Fruit fly (Drosophila melanogaster) whole organism, wandering third instar larva: ENCODE measurements around the gene CG4338.

Experiments
- Abd-B ChIP-seq: fragments of >200 bp; optimal IDR thresholded peaks from 2 replicates; lab custom pipeline; 2017; ENCODE audit warnings: missing biosample characterization, missing genetic modification characterization
- CG9705 ChIP-seq: fragments of 200-800 bp; sonication (Bioruptor generic); optimal IDR thresholded peaks from 2 replicates; lab custom pipeline; 2018; ENCODE audit warnings: missing biosample characterization, mild to moderate bottlenecking, missing genetic modification characterization
- CrebA ChIP-seq: fragments of 200-800 bp; sonication (Bioruptor generic); optimal IDR thresholded peaks from 2 replicates; lab custom pipeline; 2016; ENCODE audit warnings: missing biosample characterization, mild to moderate bottlenecking, missing genetic modification characterization, borderline replicate concordance
- Dfd ChIP-seq: fragments of >200 bp; optimal IDR thresholded peaks from 2 replicates; lab custom pipeline; 2017; ENCODE audit warnings: missing biosample characterization, missing genetic modification characterization
- GATAd ChIP-seq: sonication (Bioruptor generic); optimal IDR thresholded peaks from 2 replicates; lab custom pipeline; 2016; ENCODE audit warnings: missing biosample characterization, missing genetic modification characterization
- HLH106 ChIP-seq: fragments of 200-800 bp; optimal IDR thresholded peaks from 3 replicates; lab custom pipeline; 2019; ENCODE audit warnings: missing biosample characterization, mild to moderate bottlenecking, missing genetic modification characterization, moderate library complexity
- Hnf4 ChIP-seq: fragments of 200-800 bp; sonication (Bioruptor generic); optimal IDR thresholded peaks from 2 replicates; lab custom pipeline; 2016; ENCODE audit warnings: missing biosample characterization, mild to moderate bottlenecking, missing genetic modification characterization
- Hr78 ChIP-seq: fragments of >200 bp; optimal IDR thresholded peaks from 2 replicates; lab custom pipeline; 2017; ENCODE audit warnings: missing biosample characterization, missing genetic modification characterization
- Hr83 ChIP-seq: fragments of 200-300 bp; sonication (Bioruptor generic); optimal IDR thresholded peaks from 2 replicates; lab custom pipeline; 2016; ENCODE audit warnings: missing biosample characterization, mild to moderate bottlenecking, missing genetic modification characterization, moderate library complexity; ENCODE audit not compliant: poor library complexity, severe bottlenecking
- Jra ChIP-seq: sonication (Bioruptor generic); optimal IDR thresholded peaks from 2 replicates; lab custom pipeline; 2016; ENCODE audit warnings: missing biosample characterization, missing genetic modification characterization
- Mio ChIP-seq: sonication (Bioruptor generic); optimal IDR thresholded peaks from 2 replicates; lab custom pipeline; 2016; ENCODE audit warnings: missing biosample characterization, missing genetic modification characterization
- Myc ChIP-seq: fragments of >200 bp; optimal IDR thresholded peaks from 2 replicates; lab custom pipeline; 2017
- N ChIP-seq: fragments of >200 bp; optimal IDR thresholded peaks from 2 replicates; lab custom pipeline; 2018; ENCODE audit warnings: missing biosample characterization, missing external identifiers, missing genetic modification characterization
- OdsH ChIP-seq: fragments of 200-800 bp; sonication (Bioruptor generic); optimal IDR thresholded peaks from 2 replicates; lab custom pipeline; 2016; ENCODE audit warnings: missing biosample characterization, mild to moderate bottlenecking, missing genetic modification characterization
- Rel ChIP-seq, 2 experiments: fragments of 200-800 bp; sonication (Bioruptor generic) in 1 of 2; optimal IDR thresholded peaks; 2 replicates in 1 of 2; 3 replicates in 1 of 2; lab custom pipeline; 2016 to 2019; ENCODE audit warnings: mild to moderate bottlenecking in 2 of 2, missing biosample characterization in 2 of 2, missing genetic modification characterization in 2 of 2, moderate library complexity in 1 of 2
- Sp1 ChIP-seq: fragments of 200-800 bp; sonication (Bioruptor generic); optimal IDR thresholded peaks from 3 replicates; lab custom pipeline; 2019; ENCODE audit warnings: missing biosample characterization, mild to moderate bottlenecking, missing genetic modification characterization, moderate library complexity
- Vsx2 ChIP-seq: fragments of 200-300, 225-300 bp; sonication (Bioruptor generic); optimal IDR thresholded peaks from 2 replicates; lab custom pipeline; 2018; ENCODE audit warnings: missing biosample characterization, missing genetic modification characterization; ENCODE audit not compliant: partially characterized antibody
- br ChIP-seq: fragments of 200-800 bp; sonication (Bioruptor generic); optimal IDR thresholded peaks from 2 replicates; lab custom pipeline; 2016; ENCODE audit warnings: missing biosample characterization, missing genetic modification characterization
- brk ChIP-seq: fragments of 200-800 bp; sonication (Bioruptor generic); optimal IDR thresholded peaks from 2 replicates; lab custom pipeline; 2016; ENCODE audit warnings: missing biosample characterization, mild to moderate bottlenecking, missing genetic modification characterization
- dsf ChIP-seq: sonication (Bioruptor generic); optimal IDR thresholded peaks from 2 replicates; lab custom pipeline; 2016; ENCODE audit warnings: missing biosample characterization, missing genetic modification characterization, borderline replicate concordance
- ey ChIP-seq: fragments of 200-800 bp; sonication (Bioruptor generic); optimal IDR thresholded peaks from 2 replicates; lab custom pipeline; 2016; ENCODE audit warnings: missing biosample characterization, missing genetic modification characterization
- foxo ChIP-seq, 2 experiments: fragments of 200-800 bp; sonication (Bioruptor generic); optimal IDR thresholded peaks; 2 replicates in 1 of 2; 3 replicates in 1 of 2; lab custom pipeline; 2016 to 2017; ENCODE audit warnings: missing biosample characterization in 2 of 2, missing genetic modification characterization in 2 of 2
- fru ChIP-seq: fragments of 200-800 bp; sonication (Bioruptor generic); optimal IDR thresholded peaks from 3 replicates; lab custom pipeline; 2016; ENCODE audit warnings: missing biosample characterization, mild to moderate bottlenecking, missing genetic modification characterization
- h ChIP-seq: fragments of 200-800 bp; sonication (Bioruptor generic); optimal IDR thresholded peaks from 3 replicates; lab custom pipeline; 2016; ENCODE audit warnings: missing biosample characterization, mild to moderate bottlenecking, missing genetic modification characterization
- jim ChIP-seq: fragments of 175-275, 200-325 bp; sonication (Bioruptor generic); optimal IDR thresholded peaks from 2 replicates; lab custom pipeline; 2016; ENCODE audit warnings: missing biosample characterization, mild to moderate bottlenecking, missing genetic modification characterization
- pan ChIP-seq: fragments of >200 bp; optimal IDR thresholded peaks from 2 replicates; lab custom pipeline; 2017
- psq ChIP-seq: fragments of 200-800 bp; sonication (Bioruptor generic); optimal IDR thresholded peaks from 3 replicates; lab custom pipeline; 2017; ENCODE audit warnings: missing biosample characterization, mild to moderate bottlenecking, missing genetic modification characterization, moderate library complexity
- rgr ChIP-seq: fragments of 200-800 bp; sonication (Bioruptor generic); optimal IDR thresholded peaks from 3 replicates; lab custom pipeline; 2016; ENCODE audit warnings: missing biosample characterization, mild to moderate bottlenecking, missing genetic modification characterization
- sage ChIP-seq: fragments of 200-800 bp; sonication (Bioruptor generic); optimal IDR thresholded peaks from 2 replicates; lab custom pipeline; 2016; ENCODE audit warnings: missing biosample characterization, mild to moderate bottlenecking, missing genetic modification characterization

Gene CG4338

dm6 chr3R:15263946-15264345 is 11.4 kb upstream of the CG4338 start:
- TF ChIP-seq fru (GFP tag; lab: Kevin White, UChicago) (no peak), Abd-B (no peak), psq (GFP tag; lab: Kevin White, UChicago) (no peak), N (no peak), Hr78 (GFP tag; lab: Kevin White, UChicago) (no peak), ey (GFP tag; lab: Kevin White, UChicago) (no peak), Rel (GFP tag; optimal IDR thresholded peaks at IDR 0.05; lab: Kevin White, UChicago) (no peak), Rel (tag; optimal IDR thresholded peaks at IDR 0.05; lab: Kevin White, UChicago) (no peak), h (no peak), rgr (no peak), CG9705 (no peak), Jra (GFP tag; lab: Kevin White, UChicago) (no peak), dsf (GFP tag; lab: Kevin White, UChicago) (no peak), Mio (GFP tag; lab: Kevin White, UChicago) (no peak)

dm6 chr3R:15265406-15266040 is 9.8 kb upstream of the CG4338 start, which contains the start of gene ATPsynO:
Gene ATPsynO (plus strand): TSS chr3R:15265591.
- peak; percentile 73 for TF ChIP-seq Myc (lab: Kevin White, UChicago)
- TF ChIP-seq Rel (GFP tag; optimal IDR thresholded peaks at IDR 0.05; lab: Kevin White, UChicago): no peak
- TF ChIP-seq Rel (tag; optimal IDR thresholded peaks at IDR 0.05; lab: Kevin White, UChicago): peak; percentile 43
- no peak for TF ChIP-seq N
- TF ChIP-seq HLH106: peak; percentile 27
- TF ChIP-seq Sp1 (GFP tag; lab: Kevin White, UChicago): peak; percentile 28
- TF ChIP-seq, all 38 proteins: peak for 4

dm6 chr3R:15268426-15268825 is 6.9 kb upstream of the CG4338 start, which contains the start of the genes CG14864 and Zip88E:
Gene CG14864 (minus strand): TSS chr3R:15268538.
Gene Zip88E (plus strand): TSS chr3R:15268662.
- TF ChIP-seq fru (GFP tag; lab: Kevin White, UChicago) (no peak), Rel (GFP tag; optimal IDR thresholded peaks at IDR 0.05; lab: Kevin White, UChicago) (no peak), Rel (tag; optimal IDR thresholded peaks at IDR 0.05; lab: Kevin White, UChicago) (no peak), Hr83 (GFP tag; lab: Kevin White, UChicago) (peak; percentile 22)

dm6 chr3R:15268856-15269255 is 6.5 kb upstream of the CG4338 start:
- TF ChIP-seq dsf (GFP tag; lab: Kevin White, UChicago): no peak
- no peak for TF ChIP-seq sage (GFP tag; lab: Kevin White, UChicago)
- no peak for TF ChIP-seq Abd-B
- no peak for TF ChIP-seq brk (GFP tag; lab: Kevin White, UChicago)
- no peak for TF ChIP-seq psq (GFP tag; lab: Kevin White, UChicago)
- no peak for TF ChIP-seq OdsH
- no peak for TF ChIP-seq CrebA (GFP tag; lab: Kevin White, UChicago)
- TF ChIP-seq Hr78 (GFP tag; lab: Kevin White, UChicago): no peak
- no peak for TF ChIP-seq GATAd
- no peak for TF ChIP-seq Rel (GFP tag; optimal IDR thresholded peaks at IDR 0.05; lab: Kevin White, UChicago)
- TF ChIP-seq Rel (tag; optimal IDR thresholded peaks at IDR 0.05; lab: Kevin White, UChicago): no peak
- TF ChIP-seq pan: no peak
- TF ChIP-seq foxo (GFP tag; optimal IDR thresholded peaks at IDR 0.05; lab: Kevin White, UChicago): no peak
- TF ChIP-seq fru (GFP tag; lab: Kevin White, UChicago): no peak
- no peak for TF ChIP-seq N

dm6 chr3R:15277926-15278869 is 2.9 kb downstream of the CG4338 start, which contains the start of the genes MRG15 and Tm1:
Gene MRG15 (minus strand): TSS chr3R:15278109.
Gene Tm1 (plus strand): TSS chr3R:15278220.
- TF ChIP-seq Jra (GFP tag; lab: Kevin White, UChicago) (no peak), rgr (peak; percentile 60), GATAd (no peak), ey (GFP tag; lab: Kevin White, UChicago) (no peak), brk (GFP tag; lab: Kevin White, UChicago) (no peak), dsf (GFP tag; lab: Kevin White, UChicago) (no peak), Rel (GFP tag; optimal IDR thresholded peaks at IDR 0.05; lab: Kevin White, UChicago) (no peak), Rel (tag; optimal IDR thresholded peaks at IDR 0.05; lab: Kevin White, UChicago) (peak; percentile 1), psq (GFP tag; lab: Kevin White, UChicago) (no peak), Vsx2 (GFP tag; lab: Kevin White, UChicago) (no peak), Sp1 (GFP tag; lab: Kevin White, UChicago) (no peak), CG9705 (no peak), Hnf4 (peak; percentile 5), br (no peak), Dfd (GFP tag; lab: Kevin White, UChicago) (no peak), N (no peak), foxo (GFP tag; optimal IDR thresholded peaks at IDR 0.05; lab: Kevin White, UChicago) (no peak), jim (GFP tag; lab: Kevin White, UChicago) (no peak), fru (GFP tag; lab: Kevin White, UChicago) (no peak), Abd-B (no peak)
